Worm (Caenorhabditis elegans): Measurements from ENCODE around the gene srh-20.

The srh-20 gene

ce11 chrV:4920690-4921152 is 4.0 kb upstream of the srh-20 start, which contains the start of the genes C02E7.8 and srh-23:
Gene C02E7.8 (minus strand): TSS chrV:4920790.
Gene srh-23 (plus strand): TSS chrV:4921102.
- TF ChIP-seq ztf-11 (tag; optimal IDR thresholded peaks at IDR 0.05) (no peak), flh-1 (GFP tag; optimal IDR thresholded peaks at IDR 0.05) (no peak), mls-2 (tag; optimal IDR thresholded peaks at IDR 0.05) (no peak), ceh-83 (GFP tag; optimal IDR thresholded peaks at IDR 0.05) (no peak), bed-3 (GFP tag; optimal IDR thresholded peaks at IDR 0.05) (no peak), nhr-12 (tag; optimal IDR thresholded peaks at IDR 0.05) (no peak), M03D4.4 (tag; optimal IDR thresholded peaks at IDR 0.05) (no peak), nhr-2 (tag; optimal IDR thresholded peaks at IDR 0.05) (no peak), cnd-1 (tag; optimal IDR thresholded peaks at IDR 0.05) (no peak), elt-3 (tag; optimal IDR thresholded peaks at IDR 0.05) (no peak), lin-13 (tag; optimal IDR thresholded peaks at IDR 0.05) (no peak)

DNA sequence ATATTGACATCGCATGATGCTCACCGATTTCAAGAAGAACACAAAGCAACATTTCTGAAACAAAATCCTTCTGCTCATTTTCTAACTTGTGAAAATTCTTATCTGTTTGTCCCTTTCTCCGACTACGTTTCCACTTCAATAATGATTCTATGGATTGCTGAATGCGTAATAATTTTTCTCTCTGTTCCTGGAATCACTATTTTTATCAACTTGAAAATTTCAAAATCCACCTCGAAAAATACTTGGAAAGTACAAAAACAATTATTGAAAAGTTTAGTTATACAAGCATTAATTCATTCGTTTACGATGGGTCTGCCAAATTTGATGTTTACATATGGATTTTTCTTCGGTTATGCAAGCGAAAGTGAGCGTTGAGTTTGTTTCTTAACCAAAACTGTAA is 2.7 kb upstream of the srh-20 start, which contains the start of gene srh-22:
Gene srh-22, plus strand, starts transcription at position 301 of the 400 bp plus-strand sequence.
- TF ChIP-seq ztf-11 (tag; optimal IDR thresholded peaks at IDR 0.05) (no peak), sem-2 (GFP tag; optimal IDR thresholded peaks at IDR 0.05) (no peak)

DNA sequence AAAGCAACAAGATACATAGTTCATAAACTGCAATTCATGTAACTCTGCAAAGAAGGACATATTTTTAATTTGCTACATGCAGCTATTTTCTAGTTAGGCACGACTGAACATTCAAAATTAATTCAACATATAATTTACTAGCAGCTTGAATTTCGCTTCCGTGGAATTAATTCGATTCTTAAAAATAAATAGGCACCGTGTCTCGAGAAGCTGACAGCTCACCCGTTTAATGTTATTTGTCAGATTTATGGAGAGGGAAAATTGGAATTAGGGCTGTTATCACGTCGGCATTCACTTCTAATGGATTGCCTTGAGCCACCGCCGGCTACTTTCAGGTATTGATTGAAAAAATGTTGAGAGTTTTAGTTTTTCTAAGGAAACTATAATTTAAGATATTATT is 1.7 kb downstream of the srh-20 start, which contains the start of gene srh-21:
Gene srh-21, plus strand, starts transcription at position 301 of the 400 bp plus-strand sequence.
- no peak for TF ChIP-seq hlh-1 (tag; optimal IDR thresholded peaks at IDR 0.05)
- no peak for TF ChIP-seq tbx-8 (GFP tag; optimal IDR thresholded peaks at IDR 0.05)
- no peak for TF ChIP-seq nhr-76 (tag; optimal IDR thresholded peaks at IDR 0.05)
- TF ChIP-seq unc-120 (tag; optimal IDR thresholded peaks at IDR 0.05; ENCODE audit: poor library complexity, severe bottlenecking), result no peak
- no peak for TF ChIP-seq sptf-1 (tag; optimal IDR thresholded peaks at IDR 0.05)
- no peak for TF ChIP-seq mab-5 (tag; optimal IDR thresholded peaks at IDR 0.05)

ce11 chrV:4929842-4930241 is 5.1 kb downstream of the srh-20 start, which contains the start of gene str-205:
Gene str-205 (minus strand): TSS chrV:4929942.
- TF ChIP-seq M03D4.4 (tag; optimal IDR thresholded peaks at IDR 0.05) (no peak), unc-39 (tag; optimal IDR thresholded peaks at IDR 0.05) (no peak), mab-5 (tag; optimal IDR thresholded peaks at IDR 0.05) (no peak), tbx-8 (GFP tag; optimal IDR thresholded peaks at IDR 0.05) (no peak), nhr-28 (tag; optimal IDR thresholded peaks at IDR 0.05) (no peak), zip-8 (tag; optimal IDR thresholded peaks at IDR 0.05) (no peak), sptf-1 (tag; optimal IDR thresholded peaks at IDR 0.05) (no peak), ztf-11 (tag; optimal IDR thresholded peaks at IDR 0.05) (no peak)

DNA sequence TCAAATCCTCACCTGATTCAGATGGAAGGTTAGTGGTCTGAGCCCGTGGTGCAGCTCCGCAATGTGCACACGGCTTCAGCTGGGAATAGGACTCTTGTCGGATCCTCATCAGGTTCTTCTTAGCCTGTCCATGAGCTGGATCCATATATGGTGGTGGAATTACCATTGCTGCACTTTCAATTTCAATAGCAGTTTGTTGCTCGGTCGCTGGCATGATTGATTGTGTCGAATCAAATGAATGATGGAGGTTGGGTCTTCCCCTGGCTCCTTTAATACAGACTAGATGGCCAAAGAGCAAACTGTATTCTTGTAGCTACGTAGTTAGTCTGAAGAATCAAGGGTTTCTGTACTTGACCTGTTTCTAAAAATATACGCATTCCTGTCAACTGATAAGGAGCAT is 8.1 kb downstream of the srh-20 start, which contains the start of gene C02E7.10:
Gene C02E7.10, minus strand, starts transcription at position 232 of the 400 bp plus-strand sequence.
- TF ChIP-seq unc-120 (tag; optimal IDR thresholded peaks at IDR 0.05; ENCODE audit: poor library complexity, severe bottlenecking), result no peak
- no peak for TF ChIP-seq nhr-237 (tag; optimal IDR thresholded peaks at IDR 0.05)
- TF ChIP-seq flh-1 (GFP tag; optimal IDR thresholded peaks at IDR 0.05), result no peak
- no peak for TF ChIP-seq ham-2 (GFP tag; optimal IDR thresholded peaks at IDR 0.05)
- no peak for TF ChIP-seq M03D4.4 (tag; optimal IDR thresholded peaks at IDR 0.05)

DNA sequence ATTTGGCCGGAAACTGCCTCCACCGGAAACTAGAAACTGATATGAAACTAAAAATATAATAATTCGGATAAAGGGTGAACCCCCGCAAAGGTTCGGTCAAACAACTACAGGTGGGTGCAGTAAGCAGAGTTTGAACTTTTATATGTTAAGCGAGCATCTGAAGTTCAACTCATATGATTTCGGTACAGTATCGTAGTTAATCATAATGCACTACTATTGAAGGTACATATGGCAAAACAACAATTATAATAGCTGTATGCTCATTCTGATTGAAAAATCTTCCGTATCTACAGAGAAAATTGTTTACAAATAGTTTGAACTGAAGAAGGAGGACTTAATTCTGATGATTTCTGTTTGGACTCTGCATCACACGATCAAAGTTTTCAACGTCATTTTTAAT is 8.6 kb downstream of the srh-20 start:
- TF ChIP-seq ceh-43 (GFP tag; optimal IDR thresholded peaks at IDR 0.05) (no peak), ham-2 (GFP tag; optimal IDR thresholded peaks at IDR 0.05) (no peak), ces-1 (GFP tag; optimal IDR thresholded peaks at IDR 0.05) (no peak), ztf-11 (tag; optimal IDR thresholded peaks at IDR 0.05) (no peak), unc-120 (tag; optimal IDR thresholded peaks at IDR 0.05; ENCODE audit: poor library complexity, severe bottlenecking) (no peak), sem-2 (GFP tag; optimal IDR thresholded peaks at IDR 0.05) (no peak), unc-39 (tag; optimal IDR thresholded peaks at IDR 0.05) (no peak), ceh-83 (GFP tag; optimal IDR thresholded peaks at IDR 0.05) (no peak), unc-62 (GFP tag; optimal IDR thresholded peaks at IDR 0.05) (no peak), elt-1 (tag; optimal IDR thresholded peaks at IDR 0.05; ENCODE audit: borderline replicate concordance, insufficient read depth) (no peak), nhr-237 (tag; optimal IDR thresholded peaks at IDR 0.05) (no peak), drap-1 (GFP tag; optimal IDR thresholded peaks at IDR 0.05) (no peak), sptf-1 (tag; optimal IDR thresholded peaks at IDR 0.05) (no peak), mab-5 (tag; optimal IDR thresholded peaks at IDR 0.05) (no peak), bed-3 (GFP tag; optimal IDR thresholded peaks at IDR 0.05) (no peak), mep-1 (tag; optimal IDR thresholded peaks at IDR 0.05) (no peak), tbx-8 (GFP tag; optimal IDR thresholded peaks at IDR 0.05) (no peak), nhr-2 (tag; optimal IDR thresholded peaks at IDR 0.05) (no peak), lin-32 (GFP tag; optimal IDR thresholded peaks at IDR 0.05) (no peak)

Measured in whole organism, mixed stage, embryonic.